Fruit fly (Drosophila melanogaster): ENCODE measurements around the gene CG31287.

The CG31287 gene

dm6 chr3R:16248500-16249025 is 45.4 kb downstream of the CG31287 start:
- no peak for TF ChIP-seq usp (GFP tag; optimal IDR thresholded peaks at IDR 0.05)
- no peak for TF ChIP-seq CG8478 (optimal IDR thresholded peaks at IDR 0.05)
- no peak for TF ChIP-seq Dll (optimal IDR thresholded peaks at IDR 0.05)
- no peak for TF ChIP-seq pan (optimal IDR thresholded peaks at IDR 0.05)
- TF ChIP-seq psq (optimal IDR thresholded peaks at IDR 0.05), result no peak

DNA sequence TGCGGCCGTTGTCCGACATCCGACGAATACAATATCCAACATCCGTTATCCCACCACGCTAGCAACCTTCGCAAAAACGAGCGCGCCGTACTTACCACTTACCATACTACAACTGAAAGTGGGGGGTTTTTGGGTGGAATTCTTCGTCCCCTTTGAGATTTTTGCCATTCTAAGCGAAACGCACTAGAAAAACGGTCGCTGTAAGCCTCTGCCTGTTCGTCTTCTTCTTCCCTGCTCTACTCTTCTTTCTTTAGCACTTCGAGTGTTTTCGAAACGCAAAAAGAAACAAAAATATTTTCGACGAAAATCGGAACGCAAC is 46.3 kb downstream of the CG31287 start:
- no peak for TF ChIP-seq pan (optimal IDR thresholded peaks at IDR 0.05)
- TF ChIP-seq CG8478 (optimal IDR thresholded peaks at IDR 0.05), result no peak
- no peak for TF ChIP-seq usp (GFP tag; optimal IDR thresholded peaks at IDR 0.05)
- no peak for TF ChIP-seq psq (optimal IDR thresholded peaks at IDR 0.05)
- TF ChIP-seq EcR (GFP tag; optimal IDR thresholded peaks at IDR 0.05), result no peak
- no peak for TF ChIP-seq Dll (optimal IDR thresholded peaks at IDR 0.05)

DNA sequence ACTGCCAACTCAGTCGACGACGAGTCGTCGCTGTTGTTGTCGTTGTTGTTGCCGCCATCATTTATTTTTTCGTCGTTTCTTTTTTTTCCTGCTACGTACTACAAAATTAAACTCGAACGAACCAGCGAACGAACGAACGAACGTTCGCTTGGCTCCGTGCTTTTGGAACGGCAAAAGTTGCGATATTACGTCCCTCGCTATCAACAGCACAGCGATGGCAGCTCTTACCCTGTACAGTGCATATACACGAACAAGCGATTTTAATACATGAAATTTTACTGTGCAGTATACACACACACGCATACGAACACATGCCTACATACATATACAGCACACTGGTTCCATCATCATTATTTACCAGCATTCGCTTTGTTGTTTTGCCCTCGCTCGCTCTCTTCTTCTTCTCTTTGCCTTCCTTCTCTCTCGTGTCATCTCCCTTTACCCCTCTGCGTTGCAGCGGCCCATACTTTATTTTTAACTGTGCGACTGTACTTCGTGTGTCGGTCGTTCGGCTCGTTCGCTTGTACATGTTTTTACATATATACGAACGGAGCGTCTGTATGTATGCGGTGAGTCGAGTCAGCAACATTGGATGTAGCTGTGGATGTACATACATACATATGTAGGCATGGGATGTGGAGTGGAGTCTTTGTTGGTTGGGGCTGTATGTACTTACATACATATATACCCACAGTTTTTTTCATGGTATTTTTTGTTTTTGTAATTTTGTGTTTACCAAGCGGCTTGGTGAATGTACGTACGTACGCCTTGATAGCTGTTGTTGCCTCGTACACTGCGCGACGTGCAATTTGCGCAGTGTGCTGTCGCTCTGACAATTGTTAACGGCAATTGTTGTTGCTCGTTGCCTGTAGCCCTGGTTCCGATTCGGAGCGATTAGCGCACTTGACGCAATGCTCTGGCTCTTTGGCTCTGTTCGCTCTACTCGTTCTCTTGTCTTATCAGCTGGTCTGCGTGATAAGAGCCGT is 47.0 kb downstream of the CG31287 start:
- TF ChIP-seq Dll (optimal IDR thresholded peaks at IDR 0.05) (peak; percentile 1), pan (optimal IDR thresholded peaks at IDR 0.05) (peak; percentile 62), CG8478 (optimal IDR thresholded peaks at IDR 0.05) (no peak), usp (GFP tag; optimal IDR thresholded peaks at IDR 0.05) (no peak), EcR (GFP tag; optimal IDR thresholded peaks at IDR 0.05) (peak in 1 of 2 experiments; percentile 79), psq (optimal IDR thresholded peaks at IDR 0.05) (no peak)

DNA sequence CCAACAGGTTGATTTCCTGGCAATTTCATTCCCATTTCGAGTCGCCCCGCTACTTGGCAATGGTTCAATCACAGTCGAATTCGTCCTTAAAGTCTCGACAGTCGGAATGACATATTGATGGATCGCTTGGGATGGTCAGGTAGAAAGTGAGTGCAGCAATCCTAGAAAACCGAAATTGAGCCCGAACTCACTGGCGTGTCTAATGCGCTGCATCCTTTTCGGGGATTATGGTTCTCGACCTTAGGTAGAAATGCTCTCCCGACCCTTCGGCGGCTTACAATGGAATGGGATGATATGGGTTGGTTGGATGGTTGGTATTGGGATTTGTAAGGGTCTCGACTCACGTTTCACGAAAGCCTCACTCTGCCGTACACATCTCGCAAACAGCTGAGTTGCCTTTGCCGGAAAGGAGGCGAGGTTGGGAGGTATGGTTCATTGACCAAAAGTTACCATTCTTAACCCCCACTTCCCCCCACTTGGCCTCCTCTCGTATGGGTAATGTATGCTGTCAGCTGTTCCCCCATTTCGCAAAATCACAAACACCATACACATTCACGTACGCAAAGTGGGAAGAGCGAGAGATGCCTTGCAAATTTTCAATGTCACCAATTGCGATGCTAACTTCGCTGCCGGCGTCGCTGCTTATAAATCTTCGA is 48.2 kb downstream of the CG31287 start:
- TF ChIP-seq Dll (optimal IDR thresholded peaks at IDR 0.05) (no peak), usp (GFP tag; optimal IDR thresholded peaks at IDR 0.05) (no peak), psq (optimal IDR thresholded peaks at IDR 0.05) (no peak), CG8478 (optimal IDR thresholded peaks at IDR 0.05) (no peak), EcR (GFP tag; optimal IDR thresholded peaks at IDR 0.05) (no peak), pan (optimal IDR thresholded peaks at IDR 0.05) (no peak)

- TF ChIP-seq pan (optimal IDR thresholded peaks at IDR 0.05) (no peak), Dll (optimal IDR thresholded peaks at IDR 0.05) (peak; percentile 25), CG8478 (optimal IDR thresholded peaks at IDR 0.05) (no peak), usp (GFP tag; optimal IDR thresholded peaks at IDR 0.05) (no peak)
Observed at dm6 chr3R:16251926-16252287, 48.7 kb downstream of the CG31287 start.

- TF ChIP-seq psq (optimal IDR thresholded peaks at IDR 0.05) (no peak), usp (GFP tag; optimal IDR thresholded peaks at IDR 0.05) (no peak), CG8478 (optimal IDR thresholded peaks at IDR 0.05) (no peak), pan (optimal IDR thresholded peaks at IDR 0.05) (no peak), EcR (GFP tag; optimal IDR thresholded peaks at IDR 0.05) (no peak), Dll (optimal IDR thresholded peaks at IDR 0.05) (no peak)
Observed at dm6 chr3R:16252898-16253412, 49.8 kb downstream of the CG31287 start.

DNA sequence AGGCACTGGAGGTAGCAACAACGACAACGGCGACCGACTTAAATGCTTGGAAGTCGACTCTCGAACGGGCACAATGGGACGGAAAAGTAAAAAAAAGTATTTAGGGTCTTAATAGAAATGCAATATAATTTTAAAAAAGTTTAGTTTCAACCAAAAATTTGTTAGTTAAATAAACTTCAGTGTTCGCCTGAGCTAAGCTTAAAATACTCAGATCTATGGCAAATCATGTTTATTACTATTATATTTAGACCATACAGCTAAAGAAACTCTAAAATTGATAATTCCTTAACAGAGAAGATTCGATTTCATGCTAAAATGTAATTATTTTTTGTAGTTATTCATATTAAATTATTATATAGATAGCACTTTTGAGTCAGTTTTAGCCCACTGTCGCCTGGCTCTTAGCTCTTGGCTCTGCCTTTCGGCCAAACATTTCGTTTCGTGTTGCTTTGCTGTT is 50.3 kb downstream of the CG31287 start:
- TF ChIP-seq EcR (GFP tag; optimal IDR thresholded peaks at IDR 0.05) (no peak), pan (optimal IDR thresholded peaks at IDR 0.05) (no peak), Dll (optimal IDR thresholded peaks at IDR 0.05) (no peak), usp (GFP tag; optimal IDR thresholded peaks at IDR 0.05) (no peak), CG8478 (optimal IDR thresholded peaks at IDR 0.05) (no peak), psq (optimal IDR thresholded peaks at IDR 0.05) (no peak)

dm6 chr3R:16253974-16254408 is 50.8 kb downstream of the CG31287 start:
- TF ChIP-seq EcR (GFP tag; optimal IDR thresholded peaks at IDR 0.05) (no peak), psq (optimal IDR thresholded peaks at IDR 0.05) (no peak), CG8478 (optimal IDR thresholded peaks at IDR 0.05) (no peak), usp (GFP tag; optimal IDR thresholded peaks at IDR 0.05) (no peak), Dll (optimal IDR thresholded peaks at IDR 0.05) (no peak), pan (optimal IDR thresholded peaks at IDR 0.05) (no peak)
